Fruit fly (Drosophila melanogaster): Measurements from ENCODE around the gene Bet3.

DNA sequence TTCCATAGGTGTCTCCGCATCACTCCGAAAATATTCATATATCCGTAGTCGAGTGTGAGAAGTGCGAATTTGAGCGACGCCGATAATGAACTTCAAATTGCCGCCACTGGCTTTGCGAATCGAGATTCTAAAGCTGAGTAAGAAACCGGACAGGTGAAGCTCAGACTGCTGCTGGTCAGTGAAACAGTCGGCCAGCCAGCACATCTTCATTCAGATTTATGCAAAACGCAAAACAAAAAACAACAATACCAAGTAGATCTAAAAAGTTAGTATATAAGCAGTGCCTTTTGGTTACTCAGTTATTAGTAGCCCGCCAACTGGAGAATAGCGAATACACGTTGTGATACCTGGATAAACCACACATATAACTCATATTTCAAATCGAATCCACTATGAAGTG lies 37.6 kb downstream of the Bet3 start, which contains the start of gene Cpr67B:
- TF ChIP-seq pad (GFP tag; optimal IDR thresholded peaks at IDR 0.05) (no peak), kay (GFP tag; ENCODE audit: borderline replicate concordance) (no peak)

All from whole organism, adult.